Fruit fly (Drosophila melanogaster): ENCODE results near the gene CG2975.

The CG2975 gene

dm6 chr2L:2874542-2875194 lies 34.7 kb downstream of the CG2975 start, which contains the start of gene CG8814 (continued):
- peak; percentile 25 for TF ChIP-seq corto (GFP tag; optimal IDR thresholded peaks at IDR 0.05)
- TF ChIP-seq unc-4 (GFP tag; IDR thresholded peaks at IDR 0.05; ENCODE audit: partially characterized antibody) = peak; percentile 81
- no peak for TF ChIP-seq CG6254 (GFP tag; optimal IDR thresholded peaks at IDR 0.05)
- TF ChIP-seq CG17829 (tag; optimal IDR thresholded peaks at IDR 0.05) = peak; percentile 69
- peak; percentile 65; the same call in 1 of the 2 replicates for TF ChIP-seq ranshi (GFP tag; IDR thresholded peaks at IDR 0.05)
- peak; percentile 69 for TF ChIP-seq Hmr (GFP tag; optimal IDR thresholded peaks at IDR 0.05)
- TF ChIP-seq CG31388 (GFP tag; optimal IDR thresholded peaks at IDR 0.05) = peak; percentile 50
- TF ChIP-seq D19A (tag; optimal IDR thresholded peaks at IDR 0.05) = peak; percentile 75
- peak; percentile 67 for TF ChIP-seq CG1602 (GFP tag; optimal IDR thresholded peaks at IDR 0.05)
- peak; percentile 69 for TF ChIP-seq CG10147 (GFP tag; optimal IDR thresholded peaks at IDR 0.05)
- no peak for TF ChIP-seq CG2889 (GFP tag; IDR thresholded peaks at IDR 0.05)
- peak; percentile 33 for TF ChIP-seq Bteb2 (GFP tag; optimal IDR thresholded peaks at IDR 0.05)
- TF ChIP-seq CG12071 (GFP tag; optimal IDR thresholded peaks at IDR 0.05) = peak; percentile 34
- peak; percentile 61; the same call in 2 of the 3 replicates for TF ChIP-seq ken (GFP tag; IDR thresholded peaks at IDR 0.05)
- peak; percentile 69 for TF ChIP-seq CG11085 (GFP tag; IDR thresholded peaks at IDR 0.05)
- TF ChIP-seq wek (GFP tag; optimal IDR thresholded peaks at IDR 0.05) = no peak
- no peak for TF ChIP-seq lbe (GFP tag; optimal IDR thresholded peaks at IDR 0.05)
- peak; percentile 74 for TF ChIP-seq CG10274 (GFP tag; optimal IDR thresholded peaks at IDR 0.05)
- peak; percentile 80 for TF ChIP-seq CG17186 (GFP tag; optimal IDR thresholded peaks at IDR 0.05)
- TF ChIP-seq E2f1 (GFP tag; IDR thresholded peaks at IDR 0.05) = peak; percentile 47; the same call in 1 of the 2 replicates
- TF ChIP-seq CG9876 (GFP tag; optimal IDR thresholded peaks at IDR 0.05) = peak; percentile 0
- TF ChIP-seq ERR (GFP tag; optimal IDR thresholded peaks at IDR 0.05) = no peak
- peak; percentile 12 for TF ChIP-seq MTF-1 (GFP tag; optimal IDR thresholded peaks at IDR 0.05; ENCODE audit: borderline replicate concordance)
- TF ChIP-seq pita (GFP tag; optimal IDR thresholded peaks at IDR 0.05) = no peak
- TF ChIP-seq slbo (GFP tag; IDR thresholded peaks at IDR 0.05) = peak; percentile 85
- peak in 1 of 2 experiments; percentile 63 for TF ChIP-seq Trl (optimal IDR thresholded peaks at IDR 0.05)
- TF ChIP-seq Trl (GFP tag; optimal IDR thresholded peaks at IDR 0.05) = peak; percentile 30
- peak; percentile 29 for TF ChIP-seq CG13894 (tag; optimal IDR thresholded peaks at IDR 0.05)
- TF ChIP-seq tup (GFP tag; optimal IDR thresholded peaks at IDR 0.05) = no peak
- peak; percentile 10 for TF ChIP-seq CG34422 (GFP tag; IDR thresholded peaks at IDR 0.05)
- TF ChIP-seq Ets65A (GFP tag) = peak; percentile 85
- peak; percentile 48 for TF ChIP-seq cato (GFP tag; optimal IDR thresholded peaks at IDR 0.05; ENCODE audit: borderline replicate concordance)
- no peak for TF ChIP-seq ftz-f1 (GFP tag; optimal IDR thresholded peaks at IDR 0.05)
- TF ChIP-seq CG12219 (GFP tag; optimal IDR thresholded peaks at IDR 0.05) = no peak
- TF ChIP-seq fd96Cb (tag; optimal IDR thresholded peaks at IDR 0.05) = peak; percentile 25
- TF ChIP-seq CG6689 (GFP tag; IDR thresholded peaks at IDR 0.05) = peak; percentile 74
- TF ChIP-seq CG30431 (GFP tag; optimal IDR thresholded peaks at IDR 0.05) = no peak
- no peak for TF ChIP-seq CG2199 (GFP tag; IDR thresholded peaks at IDR 0.05)
- peak; percentile 54; the same call in 2 of the 3 replicates for TF ChIP-seq ci (GFP tag; IDR thresholded peaks at IDR 0.05)
- peak; percentile 41 for TF ChIP-seq caup (GFP tag; optimal IDR thresholded peaks at IDR 0.05; ENCODE audit: severe bottlenecking)
- no peak for TF ChIP-seq Lim3 (GFP tag; IDR thresholded peaks at IDR 0.05)
- TF ChIP-seq CG12942 (GFP tag; optimal IDR thresholded peaks at IDR 0.05) = peak; percentile 65
- peak; percentile 42 for TF ChIP-seq CTCF (GFP tag; optimal IDR thresholded peaks at IDR 0.05)
- TF ChIP-seq CG11723 (GFP tag; optimal IDR thresholded peaks at IDR 0.05) = peak; percentile 31
- peak; percentile 68 for TF ChIP-seq CG15514 (GFP tag; optimal IDR thresholded peaks at IDR 0.05)
- TF ChIP-seq CG8924 (tag; optimal IDR thresholded peaks at IDR 0.05) = peak; percentile 82
- peak in 1 of 2 experiments; percentile 41 for TF ChIP-seq insv (GFP tag; optimal IDR thresholded peaks at IDR 0.05)
- TF ChIP-seq cg (GFP tag; optimal IDR thresholded peaks at IDR 0.05) = peak; percentile 96
- TF ChIP-seq Dek (tag; optimal IDR thresholded peaks at IDR 0.05) = peak; percentile 75
- TF ChIP-seq en (GFP tag; optimal IDR thresholded peaks at IDR 0.05) = no peak

All from whole organism, embryonic.